Fruit fly (Drosophila melanogaster) whole organism, embryonic: ENCODE results near the gene Lipt2.

ENCODE experiments used
- Ada2b ChIP-seq: fragments of 200-800 bp; sonication (Bioruptor generic); IDR thresholded peaks from 2 replicates; pipeline ENCODE4 v1.3.6; 2022; ENCODE audit warnings: missing biosample characterization, missing genetic modification characterization
- Antp ChIP-seq: fragments of 200-800 bp; sonication (Bioruptor generic); optimal IDR thresholded peaks from 3 replicates; lab custom pipeline; 2016; ENCODE audit warnings: missing biosample characterization, missing genetic modification characterization
- Blimp-1 ChIP-seq: fragments of 200-800 bp; sonication (Bioruptor generic); optimal IDR thresholded peaks from 3 replicates; lab custom pipeline; 2018; ENCODE audit warnings: missing biosample characterization, missing genetic modification characterization, mild to moderate bottlenecking, moderate library complexity, missing genetic modification reagents
- CG10274 ChIP-seq: fragments of 200-800 bp; sonication (Bioruptor generic); optimal IDR thresholded peaks from 3 replicates; lab custom pipeline; 2017; ENCODE audit warnings: missing biosample characterization, mild to moderate bottlenecking, missing genetic modification characterization
- CG11093 ChIP-seq: fragments of 200-800 bp; sonication (Bioruptor generic); IDR thresholded peaks from 3 replicates; pipeline ENCODE4 v1.3.6; 2022; ENCODE audit warnings: missing biosample characterization, missing genetic modification characterization
- CG12071 ChIP-seq: fragments of 200-800 bp; sonication (Bioruptor generic); optimal IDR thresholded peaks from 3 replicates; lab custom pipeline; 2018; ENCODE audit warnings: missing biosample characterization, mild to moderate bottlenecking, missing genetic modification characterization
- CG12391 ChIP-seq: fragments of 200-800 bp; sonication (Bioruptor generic); optimal IDR thresholded peaks from 3 replicates; lab custom pipeline; 2018; ENCODE audit warnings: missing biosample characterization, mild to moderate bottlenecking, missing genetic modification characterization, moderate library complexity
- CG14667 ChIP-seq: fragments of 200-800 bp; sonication (Bioruptor generic); IDR thresholded peaks from 2 replicates; pipeline ENCODE4 v1.3.6; 2022; ENCODE audit warnings: missing biosample characterization, missing genetic modification characterization
- CG14860 ChIP-seq: fragments of 200-800 bp; sonication (Bioruptor generic); IDR thresholded peaks from 3 replicates; pipeline ENCODE4 v1.3.6; 2022; ENCODE audit warnings: missing biosample characterization, missing genetic modification characterization; ENCODE audit not compliant: partially characterized antibody
- CG17361 ChIP-seq: fragments of 200-800 bp; sonication (Bioruptor generic); IDR thresholded peaks from 3 replicates; pipeline ENCODE4 v1.3.6; 2022; ENCODE audit warnings: missing biosample characterization, missing genetic modification characterization
- CG18476 ChIP-seq: fragments of 200-800 bp; sonication (Bioruptor generic); optimal IDR thresholded peaks from 2 replicates; lab custom pipeline; 2016; ENCODE audit warnings: missing biosample characterization, mild to moderate bottlenecking, missing genetic modification characterization
- CG18764 ChIP-seq: fragments of 200-800 bp; sonication (Bioruptor generic); optimal IDR thresholded peaks from 3 replicates; lab custom pipeline; 2016; ENCODE audit warnings: missing biosample characterization, missing genetic modification characterization
- CG2129 ChIP-seq: fragments of 200-800 bp; sonication (Bioruptor generic); IDR thresholded peaks from 2 replicates; pipeline ENCODE4 v1.3.6; 2022; ENCODE audit warnings: missing biosample characterization, missing genetic modification characterization; ENCODE audit not compliant: partially characterized antibody
- CG2202 ChIP-seq: fragments of 200-800 bp; sonication (Bioruptor generic); optimal IDR thresholded peaks from 2 replicates; lab custom pipeline; 2018; ENCODE audit warnings: missing biosample characterization, mild to moderate bottlenecking, missing genetic modification characterization
- CG32772 ChIP-seq: fragments of 200-800 bp; sonication (Bioruptor generic); IDR thresholded peaks from 2 replicates; pipeline ENCODE4 v1.3.6; 2022; ENCODE audit warnings: missing biosample characterization, missing genetic modification characterization
- CG4404 ChIP-seq: fragments of 200-800 bp; sonication (Bioruptor generic); IDR thresholded peaks from 2 replicates; pipeline ENCODE4 v1.3.6; 2022; ENCODE audit warnings: missing biosample characterization, missing genetic modification characterization
- CG7372 ChIP-seq: fragments of 200-800 bp; sonication (Bioruptor generic); IDR thresholded peaks from 2 replicates; pipeline ENCODE4 v1.3.6; 2022; ENCODE audit warnings: missing biosample characterization, missing genetic modification characterization
- CG7556 ChIP-seq: fragments of 200-800 bp; sonication (Bioruptor generic); optimal IDR thresholded peaks from 2 replicates; lab custom pipeline; 2017; ENCODE audit warnings: missing biosample characterization, mild to moderate bottlenecking, missing genetic modification characterization
- CG8089 ChIP-seq: fragments of 200-800 bp; sonication (Bioruptor generic); optimal IDR thresholded peaks from 3 replicates; lab custom pipeline; 2016; ENCODE audit warnings: missing biosample characterization, missing genetic modification characterization
- CG8388 ChIP-seq: fragments of 200-800 bp; sonication (Bioruptor generic); optimal IDR thresholded peaks from 2 replicates; lab custom pipeline; 2019; ENCODE audit warnings: missing biosample characterization, mild to moderate bottlenecking, missing genetic modification characterization, moderate library complexity
- CG8478 ChIP-seq: fragments of >200 bp; optimal IDR thresholded peaks from 2 replicates; lab custom pipeline; 2018
- D ChIP-seq, 2 experiments: fragments of 200-800 bp in 1 of 2; fragments of >200 bp in 1 of 2; sonication (Bioruptor generic) in 1 of 2; optimal IDR thresholded peaks; 2 replicates in 1 of 2; 3 replicates in 1 of 2; lab custom pipeline; 2017; ENCODE audit warnings: mild to moderate bottlenecking in 1 of 2, missing biosample characterization in 1 of 2, missing genetic modification characterization in 1 of 2, missing genetic modification reagents in 1 of 2
- H15 ChIP-seq: fragments of 200-800 bp; sonication (Bioruptor generic); IDR thresholded peaks from 3 replicates; pipeline ENCODE4 v1.3.6; 2022; ENCODE audit warnings: missing biosample characterization, missing genetic modification characterization
- Rfx ChIP-seq: fragments of 200-800 bp; sonication (Bioruptor generic); IDR thresholded peaks from 2 replicates; pipeline ENCODE4 v1.3.6; 2022; ENCODE audit warnings: missing biosample characterization, missing genetic modification characterization
- YL-1 ChIP-seq: fragments of 200-800 bp; sonication (Bioruptor generic); optimal IDR thresholded peaks from 3 replicates; lab custom pipeline; 2017; ENCODE audit warnings: missing biosample characterization, mild to moderate bottlenecking, missing genetic modification characterization
- ac ChIP-seq: fragments of 200-800 bp; sonication (Bioruptor generic); optimal IDR thresholded peaks from 3 replicates; lab custom pipeline; 2017; ENCODE audit warnings: missing biosample characterization, mild to moderate bottlenecking, missing genetic modification characterization
- ara ChIP-seq: fragments of 200-800 bp; sonication (Bioruptor generic); IDR thresholded peaks from 2 replicates; pipeline ENCODE4 v1.3.6; 2022; ENCODE audit warnings: missing biosample characterization, missing genetic modification characterization
- az2 ChIP-seq: fragments of 200-800 bp; sonication (Bioruptor generic); optimal IDR thresholded peaks from 3 replicates; lab custom pipeline; 2016; ENCODE audit warnings: missing biosample characterization, missing genetic modification characterization
- bab2 ChIP-seq: fragments of 200-800 bp; sonication (Bioruptor generic); optimal IDR thresholded peaks from 2 replicates; lab custom pipeline; 2016; ENCODE audit warnings: missing biosample characterization, missing genetic modification characterization
- bbx ChIP-seq: fragments of 200-800 bp; sonication (Bioruptor generic); IDR thresholded peaks from 2 replicates; pipeline ENCODE4 v1.3.6; 2022; ENCODE audit warnings: missing biosample characterization, missing genetic modification characterization; ENCODE audit not compliant: partially characterized antibody
- br ChIP-seq: fragments of >200 bp; optimal IDR thresholded peaks from 2 replicates; lab custom pipeline; 2017
- chif ChIP-seq, 2 experiments: fragments of 200-800 bp; sonication (Bioruptor generic); optimal IDR thresholded peaks; 3 replicates each; lab custom pipeline; 2016; ENCODE audit warnings: missing biosample characterization in 2 of 2, missing genetic modification characterization in 2 of 2
- chinmo ChIP-seq: fragments of 200-800 bp; sonication (Bioruptor generic); IDR thresholded peaks from 4 replicates; pipeline ENCODE4 v1.3.6; 2022; ENCODE audit warnings: missing biosample characterization, missing genetic modification characterization; ENCODE audit not compliant: partially characterized antibody
- croc ChIP-seq: fragments of 200-800 bp; sonication (Bioruptor generic); conservative IDR thresholded peaks from 3 replicates; pipeline ENCODE4 v1.3.6; 2022; ENCODE audit warnings: missing biosample characterization, missing genetic modification characterization
- da ChIP-seq: fragments of 200-800 bp; sonication (Bioruptor generic); optimal IDR thresholded peaks from 2 replicates; lab custom pipeline; 2016; ENCODE audit warnings: missing biosample characterization, missing genetic modification characterization
- en ChIP-seq: fragments of 200-800 bp; sonication (Bioruptor generic); optimal IDR thresholded peaks from 2 replicates; lab custom pipeline; 2016; ENCODE audit warnings: missing biosample characterization, missing genetic modification characterization
- fd96Cb ChIP-seq: fragments of 200-800 bp; sonication (Bioruptor generic); optimal IDR thresholded peaks from 2 replicates; lab custom pipeline; 2018; ENCODE audit warnings: missing biosample characterization, mild to moderate bottlenecking, missing genetic modification characterization, moderate library complexity
- hkb ChIP-seq, 2 experiments: fragments of 200-800 bp in 1 of 2; fragments of >200 bp in 1 of 2; sonication (Bioruptor generic) in 1 of 2; IDR thresholded peaks in 1 of 2; optimal IDR thresholded peaks in 1 of 2; 2 replicates each; pipeline versions ENCODE4 v1.3.6 to Lab custom; 2017 to 2022; ENCODE audit warnings: missing biosample characterization in 1 of 2, missing genetic modification characterization in 1 of 2
- maf-S ChIP-seq: fragments of 200-800 bp; sonication (Bioruptor generic); optimal IDR thresholded peaks from 2 replicates; lab custom pipeline; 2016; ENCODE audit warnings: missing biosample characterization, missing genetic modification characterization
- nmo ChIP-seq: fragments of 200-800 bp; sonication (Bioruptor generic); optimal IDR thresholded peaks from 2 replicates; lab custom pipeline; 2018; ENCODE audit warnings: missing biosample characterization, mild to moderate bottlenecking, missing genetic modification characterization, moderate library complexity
- org-1 ChIP-seq: fragments of 200-800 bp; sonication (Bioruptor generic); optimal IDR thresholded peaks from 2 replicates; lab custom pipeline; 2017; ENCODE audit warnings: missing biosample characterization, missing genetic modification characterization
- pb ChIP-seq: fragments of 200-800 bp; sonication (Bioruptor generic); optimal IDR thresholded peaks from 3 replicates; lab custom pipeline; 2016; ENCODE audit warnings: missing biosample characterization, missing genetic modification characterization
- pum ChIP-seq: fragments of 200-800 bp; sonication (Bioruptor generic); optimal IDR thresholded peaks from 2 replicates; lab custom pipeline; 2016; ENCODE audit warnings: missing biosample characterization, missing genetic modification characterization
- ro ChIP-seq: fragments of 200-800 bp; sonication (Bioruptor generic); IDR thresholded peaks from 2 replicates; pipeline ENCODE4 v1.3.6; 2022; ENCODE audit warnings: missing biosample characterization, missing genetic modification characterization
- sens-2 ChIP-seq: fragments of 200-800 bp; sonication (Bioruptor generic); IDR thresholded peaks from 2 replicates; pipeline ENCODE4 v1.3.6; 2022; ENCODE audit warnings: missing biosample characterization, missing genetic modification characterization
- tll ChIP-seq, 2 experiments: fragments of 200-800 bp in 1 of 2; fragments of >200 bp in 1 of 2; sonication (Bioruptor generic) in 1 of 2; optimal IDR thresholded peaks; 2 replicates each; lab custom pipeline; 2017 to 2019; ENCODE audit warnings: missing biosample characterization in 2 of 2, missing genetic modification characterization in 2 of 2, mild to moderate bottlenecking in 1 of 2, moderate library complexity in 1 of 2
- trh ChIP-seq: fragments of 200-800 bp; sonication (Bioruptor generic); optimal IDR thresholded peaks from 2 replicates; lab custom pipeline; 2016; ENCODE audit warnings: missing biosample characterization, missing genetic modification characterization
- ttk ChIP-seq: fragments of 200-800 bp; sonication (Bioruptor generic); IDR thresholded peaks from 2 replicates; pipeline ENCODE4 v2.1.2; 2022; ENCODE audit warnings: missing biosample characterization, missing genetic modification characterization
- vvl ChIP-seq: fragments of 200-800 bp; sonication (Bioruptor generic); IDR thresholded peaks from 2 replicates; pipeline ENCODE4 v1.3.6; 2022; ENCODE audit warnings: missing biosample characterization, missing genetic modification characterization

Lipt2 gene

dm6 chr3R:4428585-4429464 lies 8.3 kb downstream of the Lipt2 start, which contains the start of gene srl (continued):
- no peak for TF ChIP-seq CG12391
- TF ChIP-seq chinmo (GFP tag; lab: Robert Waterston, UW): 0 out of 4 replicates have a peak, but pooled peaks have one; percentile 61
- TF ChIP-seq pum (GFP tag; lab: Kevin White, UChicago): no peak
- no peak for TF ChIP-seq ttk (GFP tag; lab: Robert Waterston, UW)
- TF ChIP-seq en: no peak
- no peak for TF ChIP-seq Blimp-1
- no peak for TF ChIP-seq CG4404 (GFP tag; lab: Robert Waterston, UW)
- TF ChIP-seq org-1 (GFP tag; lab: Kevin White, UChicago): no peak
- no peak for TF ChIP-seq br (lab: Kevin White, UChicago)
- TF ChIP-seq Ada2b (GFP tag; lab: Robert Waterston, UW): no peak
- peak; percentile 3 for TF ChIP-seq nmo (GFP tag; lab: Kevin White, UChicago)
- TF ChIP-seq trh (GFP tag; lab: Kevin White, UChicago): no peak
- no peak for TF ChIP-seq maf-S (GFP tag; lab: Kevin White, UChicago)
- no peak for TF ChIP-seq ac (GFP tag; lab: Kevin White, UChicago)
- no peak for TF ChIP-seq CG11093 (GFP tag; lab: Robert Waterston, UW)
- TF ChIP-seq CG10274 (GFP tag; lab: Kevin White, UChicago): peak; percentile 2
- no peak for TF ChIP-seq da (GFP tag; lab: Kevin White, UChicago)
- TF ChIP-seq Rfx (GFP tag; lab: Robert Waterston, UW): peak; percentile 47; the same call in 1 of the 2 replicates
- no peak for TF ChIP-seq pb (GFP tag; lab: Kevin White, UChicago)
- TF ChIP-seq fd96Cb (tag; lab: Kevin White, UChicago): no peak
- no peak for TF ChIP-seq CG14667
- TF ChIP-seq ara (GFP tag; lab: Robert Waterston, UW): no peak
- no peak for TF ChIP-seq CG8388 (GFP tag; lab: Kevin White, UChicago)
- no peak for TF ChIP-seq tll (GFP tag; optimal IDR thresholded peaks at IDR 0.05; lab: Kevin White, UChicago)
- TF ChIP-seq CG18764: no peak
- no peak for TF ChIP-seq az2
- TF ChIP-seq CG7556 (GFP tag; lab: Kevin White, UChicago): no peak
- TF ChIP-seq hkb (optimal IDR thresholded peaks at IDR 0.05; lab: Kevin White, UChicago): no peak
- TF ChIP-seq hkb (GFP tag; IDR thresholded peaks at IDR 0.05; lab: Robert Waterston, UW): no peak
- TF ChIP-seq CG32772 (GFP tag; lab: Robert Waterston, UW): no peak
- peak; percentile 36 for TF ChIP-seq CG8478 (lab: Kevin White, UChicago)
- no peak for TF ChIP-seq CG14860 (GFP tag; lab: Robert Waterston, UW)
- TF ChIP-seq ro (GFP tag; lab: Robert Waterston, UW): no peak
- no peak; the same call in 1 of the 2 replicates for TF ChIP-seq vvl (GFP tag; lab: Robert Waterston, UW)
- peak; percentile 94 for TF ChIP-seq YL-1 (GFP tag; lab: Kevin White, UChicago)
- no peak for TF ChIP-seq H15 (GFP tag; lab: Robert Waterston, UW)
- TF ChIP-seq Antp (GFP tag; lab: Kevin White, UChicago): no peak
- TF ChIP-seq D (optimal IDR thresholded peaks at IDR 0.05; lab: Kevin White, UChicago): peak; percentile 29
- no peak for TF ChIP-seq D (GFP tag; optimal IDR thresholded peaks at IDR 0.05; lab: Kevin White, UChicago)
- TF ChIP-seq CG8089 (GFP tag; lab: Kevin White, UChicago): no peak
- no peak for TF ChIP-seq CG18476 (GFP tag; lab: Kevin White, UChicago)
- TF ChIP-seq sens-2: no peak
- TF ChIP-seq CG17361 (GFP tag; lab: Robert Waterston, UW): no peak
- no peak for TF ChIP-seq CG2129 (GFP tag; lab: Robert Waterston, UW)
- no peak for TF ChIP-seq chif (GFP tag; optimal IDR thresholded peaks at IDR 0.05; lab: Kevin White, UChicago)
- TF ChIP-seq bab2 (GFP tag; lab: Kevin White, UChicago): no peak
- TF ChIP-seq bbx (GFP tag; lab: Robert Waterston, UW): 0 out of 2 replicates have a peak, but pooled peaks have one; percentile 41
- TF ChIP-seq CG2202 (tag; lab: Kevin White, UChicago): no peak
- TF ChIP-seq CG7372: no peak
- TF ChIP-seq CG12071 (GFP tag; lab: Kevin White, UChicago): no peak
- no peak for TF ChIP-seq croc (GFP tag; lab: Robert Waterston, UW)
